Fruit fly (Drosophila melanogaster) whole organism, embryonic: ENCODE measurements around the gene CG32983.

Experiments used
- ATbp ChIP-seq: fragments of 200-800 bp; sonication (Bioruptor generic); optimal IDR thresholded peaks from 2 replicates; lab custom pipeline; 2017; ENCODE audit warnings: missing biosample characterization, mild to moderate bottlenecking, missing genetic modification characterization, missing genetic modification reagents
- CG1024 ChIP-seq: fragments of 200-800 bp; sonication (Bioruptor generic); IDR thresholded peaks from 2 replicates; pipeline ENCODE4 v1.3.6; 2022; ENCODE audit warnings: missing biosample characterization, missing genetic modification characterization
- CG11247 ChIP-seq: fragments of 200-800 bp; sonication (Bioruptor generic); IDR thresholded peaks from 2 replicates; pipeline ENCODE4 v1.3.6; 2022; ENCODE audit warnings: missing biosample characterization, missing genetic modification characterization
- CG11723 ChIP-seq: fragments of 200-800 bp; sonication (Bioruptor generic); optimal IDR thresholded peaks from 2 replicates; lab custom pipeline; 2017; ENCODE audit warnings: missing biosample characterization, mild to moderate bottlenecking, missing genetic modification characterization
- CG12942 ChIP-seq: fragments of 200-800 bp; sonication (Bioruptor generic); optimal IDR thresholded peaks from 3 replicates; lab custom pipeline; 2016; ENCODE audit warnings: missing biosample characterization, missing genetic modification characterization
- CG14014 ChIP-seq: fragments of 200-800 bp; sonication (Bioruptor generic); IDR thresholded peaks from 2 replicates; pipeline ENCODE4 v1.3.6; 2022; ENCODE audit warnings: missing biosample characterization, missing genetic modification characterization
- CG14441 ChIP-seq: fragments of 200-800 bp; sonication (Bioruptor generic); IDR thresholded peaks from 2 replicates; pipeline ENCODE4 v1.3.6; 2022; ENCODE audit warnings: missing biosample characterization, missing genetic modification characterization
- CG15269 ChIP-seq: fragments of 200-800 bp; sonication (Bioruptor generic); optimal IDR thresholded peaks from 2 replicates; lab custom pipeline; 2018; ENCODE audit warnings: missing biosample characterization, mild to moderate bottlenecking, missing genetic modification characterization, moderate library complexity
- CG16779 ChIP-seq: fragments of 200-800 bp; sonication (Bioruptor generic); IDR thresholded peaks from 2 replicates; pipeline ENCODE4 v1.3.6; 2022; ENCODE audit warnings: missing biosample characterization, missing genetic modification characterization
- CG16815 ChIP-seq: fragments of 200-800 bp; sonication (Bioruptor generic); optimal IDR thresholded peaks from 3 replicates; lab custom pipeline; 2017; ENCODE audit warnings: missing biosample characterization, mild to moderate bottlenecking, missing genetic modification characterization
- CG17361 ChIP-seq: fragments of 200-800 bp; sonication (Bioruptor generic); IDR thresholded peaks from 3 replicates; pipeline ENCODE4 v1.3.6; 2022; ENCODE audit warnings: missing biosample characterization, missing genetic modification characterization
- CG18262 ChIP-seq: fragments of 200-800 bp; optimal IDR thresholded peaks from 3 replicates; lab custom pipeline; 2019; ENCODE audit warnings: missing biosample characterization, mild to moderate bottlenecking, missing genetic modification characterization, moderate library complexity
- CG1832 ChIP-seq: fragments of 200-800 bp; sonication (Bioruptor generic); optimal IDR thresholded peaks from 2 replicates; lab custom pipeline; 2017; ENCODE audit warnings: missing biosample characterization, mild to moderate bottlenecking, missing genetic modification characterization, inconsistent platforms
- CG2889 ChIP-seq: fragments of 200-800 bp; sonication (Bioruptor generic); IDR thresholded peaks from 3 replicates; pipeline ENCODE4 v1.3.6; 2022; ENCODE audit warnings: missing biosample characterization, missing genetic modification characterization
- CG30020 ChIP-seq: fragments of 200-800 bp; optimal IDR thresholded peaks from 2 replicates; lab custom pipeline; 2019; ENCODE audit warnings: missing biosample characterization, mild to moderate bottlenecking, missing genetic modification characterization, moderate library complexity
- CG30431 ChIP-seq: fragments of 200-800 bp; sonication (Bioruptor generic); optimal IDR thresholded peaks from 2 replicates; lab custom pipeline; 2017; ENCODE audit warnings: missing biosample characterization, missing genetic modification characterization
- CG3065 ChIP-seq: fragments of 200-800 bp; sonication (Bioruptor generic); optimal IDR thresholded peaks from 2 replicates; lab custom pipeline; 2016; ENCODE audit warnings: missing biosample characterization, missing genetic modification characterization
- CG3995 ChIP-seq: fragments of 200-800 bp; sonication (Bioruptor generic); optimal IDR thresholded peaks from 3 replicates; lab custom pipeline; 2016; ENCODE audit warnings: missing biosample characterization, missing genetic modification characterization
- CG4820 ChIP-seq: fragments of 200-800 bp; sonication (Bioruptor generic); optimal IDR thresholded peaks from 3 replicates; lab custom pipeline; 2016; ENCODE audit warnings: missing biosample characterization, missing genetic modification characterization
- CG6683 ChIP-seq: fragments of 200-800 bp; sonication (Bioruptor generic); optimal IDR thresholded peaks from 2 replicates; lab custom pipeline; 2017; ENCODE audit warnings: missing biosample characterization, mild to moderate bottlenecking, missing genetic modification characterization, missing genetic modification reagents
- CG6689 ChIP-seq: fragments of 200-800 bp; sonication (Bioruptor generic); IDR thresholded peaks from 2 replicates; pipeline ENCODE4 v1.3.6; 2022; ENCODE audit warnings: missing biosample characterization, missing genetic modification characterization
- CG7357 ChIP-seq: fragments of 200-800 bp; sonication (Bioruptor generic); IDR thresholded peaks from 3 replicates; pipeline ENCODE4 v1.3.6; 2022; ENCODE audit warnings: missing biosample characterization, missing genetic modification characterization
- CG7963 ChIP-seq: fragments of 200-800 bp; sonication (Bioruptor generic); IDR thresholded peaks from 3 replicates; pipeline ENCODE4 v1.3.6; 2022; ENCODE audit warnings: missing biosample characterization, missing genetic modification characterization; ENCODE audit not compliant: partially characterized antibody
- CG8478 ChIP-seq: fragments of >200 bp; optimal IDR thresholded peaks from 2 replicates; lab custom pipeline; 2018
- CG9215 ChIP-seq: fragments of 200-800 bp; sonication (Bioruptor generic); IDR thresholded peaks from 2 replicates; pipeline ENCODE4 v1.3.6; 2022; ENCODE audit warnings: missing biosample characterization, missing genetic modification characterization
- Doc2 ChIP-seq: fragments of 200-800 bp; sonication (Bioruptor generic); IDR thresholded peaks from 2 replicates; pipeline ENCODE4 v1.3.6; 2022; ENCODE audit warnings: missing biosample characterization, missing genetic modification characterization
- HmgD ChIP-seq: fragments of 200-800 bp; sonication (Bioruptor generic); optimal IDR thresholded peaks from 3 replicates; lab custom pipeline; 2016; ENCODE audit warnings: missing biosample characterization, missing genetic modification characterization
- Nf-YC ChIP-seq: fragments of 200-800 bp; optimal IDR thresholded peaks from 3 replicates; lab custom pipeline; 2019; ENCODE audit warnings: missing biosample characterization, mild to moderate bottlenecking, missing genetic modification characterization, moderate library complexity
- Oaz ChIP-seq: fragments of 200-800 bp; sonication (Bioruptor generic); IDR thresholded peaks from 2 replicates; pipeline ENCODE4 v1.3.6; 2022; ENCODE audit warnings: missing biosample characterization, missing genetic modification characterization
- Ravus ChIP-seq: fragments of 200-800 bp; sonication (Bioruptor generic); IDR thresholded peaks from 2 replicates; pipeline ENCODE4 v1.3.6; 2022; ENCODE audit warnings: missing biosample characterization, missing genetic modification characterization
- Side ChIP-seq: fragments of 200-800 bp; sonication (Bioruptor generic); optimal IDR thresholded peaks from 2 replicates; lab custom pipeline; 2016; ENCODE audit warnings: missing biosample characterization, missing genetic modification characterization
- Xbp1 ChIP-seq: fragments of 200-800 bp; sonication (Bioruptor generic); optimal IDR thresholded peaks from 3 replicates; lab custom pipeline; 2016; ENCODE audit warnings: missing biosample characterization, mild to moderate bottlenecking, missing genetic modification characterization
- ara ChIP-seq: fragments of 200-800 bp; sonication (Bioruptor generic); IDR thresholded peaks from 2 replicates; pipeline ENCODE4 v1.3.6; 2022; ENCODE audit warnings: missing biosample characterization, missing genetic modification characterization
- bsh ChIP-seq, 2 experiments: fragments of 200-800 bp; sonication (Bioruptor generic); optimal IDR thresholded peaks; 2 replicates each; lab custom pipeline; 2017 to 2018; ENCODE audit warnings: mild to moderate bottlenecking in 2 of 2, missing biosample characterization in 2 of 2, missing genetic modification characterization in 2 of 2, moderate library complexity in 1 of 2
- cwo ChIP-seq: fragments of 200-800 bp; sonication (Bioruptor generic); optimal IDR thresholded peaks from 3 replicates; lab custom pipeline; 2017; ENCODE audit warnings: missing biosample characterization, missing genetic modification characterization, mild to moderate bottlenecking, moderate library complexity, missing genetic modification reagents
- dan ChIP-seq: fragments of 200-800 bp; sonication (Bioruptor generic); IDR thresholded peaks from 2 replicates; pipeline ENCODE4 v1.3.6; 2022; ENCODE audit warnings: missing biosample characterization, missing genetic modification characterization
- dimm ChIP-seq: fragments of 200-800 bp; sonication (Bioruptor generic); IDR thresholded peaks from 2 replicates; pipeline ENCODE4 v1.3.6; 2022; ENCODE audit warnings: missing biosample characterization, missing genetic modification characterization
- dmrt11E ChIP-seq: fragments of 200-800 bp; sonication (Bioruptor generic); optimal IDR thresholded peaks from 3 replicates; lab custom pipeline; 2018; ENCODE audit warnings: missing biosample characterization, mild to moderate bottlenecking, missing genetic modification characterization, moderate library complexity
- dpn ChIP-seq, 2 experiments: fragments of 200-800 bp; sonication (Bioruptor generic); optimal IDR thresholded peaks; 3 replicates each; lab custom pipeline; 2016; ENCODE audit warnings: missing biosample characterization in 2 of 2, missing genetic modification characterization in 2 of 2
- hkb ChIP-seq, 2 experiments: fragments of 200-800 bp in 1 of 2; fragments of >200 bp in 1 of 2; sonication (Bioruptor generic) in 1 of 2; IDR thresholded peaks in 1 of 2; optimal IDR thresholded peaks in 1 of 2; 2 replicates each; pipeline versions ENCODE4 v1.3.6 to Lab custom; 2017 to 2022; ENCODE audit warnings: missing biosample characterization in 1 of 2, missing genetic modification characterization in 1 of 2
- ind ChIP-seq: fragments of 200-800 bp; sonication (Bioruptor generic); optimal IDR thresholded peaks from 3 replicates; lab custom pipeline; 2016; ENCODE audit warnings: missing biosample characterization, missing genetic modification characterization
- jigr1 ChIP-seq: fragments of 200-800 bp; sonication (Bioruptor generic); IDR thresholded peaks from 3 replicates; pipeline ENCODE4 v1.3.6; 2022; ENCODE audit warnings: missing biosample characterization, missing genetic modification characterization
- jing ChIP-seq: fragments of 200-800 bp; sonication (Bioruptor generic); optimal IDR thresholded peaks from 2 replicates; lab custom pipeline; 2018; ENCODE audit warnings: missing biosample characterization, mild to moderate bottlenecking, missing genetic modification characterization
- luna ChIP-seq: fragments of 200-800 bp; sonication (Bioruptor generic); optimal IDR thresholded peaks from 2 replicates; lab custom pipeline; 2016; ENCODE audit warnings: missing biosample characterization, missing genetic modification characterization
- slbo ChIP-seq: fragments of 200-800 bp; sonication (Bioruptor generic); IDR thresholded peaks from 2 replicates; pipeline ENCODE4 v1.3.6; 2022; ENCODE audit warnings: missing biosample characterization, missing genetic modification characterization
- sna ChIP-seq: fragments of 200-800 bp; sonication (Bioruptor generic); IDR thresholded peaks from 2 replicates; pipeline ENCODE4 v1.3.6; 2022; ENCODE audit warnings: missing biosample characterization, missing genetic modification characterization; ENCODE audit not compliant: partially characterized antibody
- sqz ChIP-seq: fragments of 200-800 bp; sonication (Bioruptor generic); optimal IDR thresholded peaks from 3 replicates; lab custom pipeline; 2018; ENCODE audit warnings: missing biosample characterization, mild to moderate bottlenecking, missing genetic modification characterization
- tap ChIP-seq: fragments of 200-800 bp; optimal IDR thresholded peaks from 3 replicates; lab custom pipeline; 2019; ENCODE audit warnings: missing biosample characterization, mild to moderate bottlenecking, missing genetic modification characterization, moderate library complexity
- tx ChIP-seq: fragments of 200-800 bp; sonication (Bioruptor generic); optimal IDR thresholded peaks from 2 replicates; lab custom pipeline; 2016; ENCODE audit warnings: missing biosample characterization, missing genetic modification characterization
- usp ChIP-seq: fragments of >200 bp; optimal IDR thresholded peaks from 2 replicates; lab custom pipeline; 2017; ENCODE audit warnings: missing biosample characterization, missing genetic modification characterization

CG32983 gene

DNA sequence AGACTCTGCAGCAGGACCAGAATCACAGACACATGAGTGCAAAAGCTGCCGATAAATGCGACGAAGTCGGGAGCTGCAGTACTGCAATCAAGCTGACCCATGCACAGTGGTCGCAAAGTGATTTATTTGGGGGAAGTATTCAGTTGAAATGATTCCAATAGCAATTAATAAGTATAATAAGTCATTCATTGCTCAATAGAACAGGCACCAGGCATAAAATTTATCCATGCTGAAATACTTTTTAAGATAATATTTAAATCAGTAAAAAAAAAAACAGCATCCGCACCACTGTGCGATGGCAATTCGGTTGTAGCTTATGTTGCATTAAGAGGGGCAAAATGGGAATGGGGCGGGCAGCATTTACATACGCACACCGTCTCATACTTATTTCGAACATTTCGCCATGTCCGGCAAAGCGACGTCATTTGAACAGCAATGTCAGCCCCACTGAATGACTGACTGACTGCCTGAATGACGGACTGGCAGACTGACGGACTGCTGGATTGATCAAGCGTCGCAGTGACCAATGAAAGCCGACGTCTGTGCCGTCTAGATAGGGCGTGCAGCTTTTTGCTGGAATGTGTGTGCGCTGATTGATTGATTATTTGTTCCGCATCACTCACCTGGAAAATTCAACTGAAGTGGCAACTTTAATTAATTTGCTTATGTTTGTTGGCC lies 30.7 kb upstream of the CG32983 start (continued):
- TF ChIP-seq Nf-YC (peak; percentile 45), CG8478 (lab: Kevin White, UChicago) (no peak), CG12942 (GFP tag; lab: Kevin White, UChicago) (no peak), CG1024 (GFP tag; lab: Robert Waterston, UW) (peak; percentile 51), Xbp1 (GFP tag; lab: Kevin White, UChicago) (no peak), CG7357 (GFP tag; lab: Robert Waterston, UW) (peak; percentile 51; the same call in 1 of the 3 replicates), tx (no peak), CG2889 (0 out of 3 replicates have a peak, but pooled peaks have one; percentile 26), dmrt11E (tag; lab: Kevin White, UChicago) (peak; percentile 46), ATbp (GFP tag; lab: Kevin White, UChicago) (peak; percentile 65), usp (GFP tag; lab: Kevin White, UChicago) (no peak), CG15269 (tag; lab: Kevin White, UChicago) (peak; percentile 37), cwo (no peak), CG6689 (GFP tag; lab: Robert Waterston, UW) (peak; percentile 66), dan (GFP tag; lab: Robert Waterston, UW) (no peak), slbo (GFP tag; lab: Robert Waterston, UW) (peak; percentile 35; the same call in 1 of the 2 replicates), CG16779 (GFP tag; lab: Robert Waterston, UW) (no peak), ara (peak; percentile 77), jing (GFP tag; lab: Kevin White, UChicago) (no peak), CG30431 (GFP tag; lab: Kevin White, UChicago) (peak; percentile 57), CG14014 (GFP tag; lab: Robert Waterston, UW) (peak; percentile 18; the same call in 1 of the 2 replicates), bsh (GFP tag; optimal IDR thresholded peaks at IDR 0.05; lab: Kevin White, UChicago) (peak in 1 of 2 experiments; percentile 73), jigr1 (GFP tag; lab: Robert Waterston, UW) (peak; percentile 36; the same call in 1 of the 3 replicates), ind (GFP tag; lab: Kevin White, UChicago) (no peak), tap (peak; percentile 12), Oaz (peak; percentile 63), CG3065 (GFP tag; lab: Kevin White, UChicago) (no peak), CG7963 (GFP tag; lab: Robert Waterston, UW) (0 out of 3 replicates have a peak, but pooled peaks have one; percentile 53), CG16815 (peak; percentile 9), CG6683 (no peak), HmgD (no peak), CG30020 (tag; lab: Kevin White, UChicago) (no peak), Side (GFP tag; lab: Kevin White, UChicago) (no peak), CG9215 (GFP tag; lab: Robert Waterston, UW) (no peak), dimm (GFP tag; lab: Robert Waterston, UW) (peak; percentile 48), CG14441 (GFP tag; lab: Robert Waterston, UW) (0 out of 2 replicates have a peak, but pooled peaks have one; percentile 10), CG11723 (peak; percentile 37), Ravus (GFP tag; lab: Robert Waterston, UW) (no peak), Doc2 (GFP tag; lab: Robert Waterston, UW) (no peak), CG11247 (GFP tag; lab: Robert Waterston, UW) (peak; percentile 64), dpn (GFP tag; optimal IDR thresholded peaks at IDR 0.05; lab: Kevin White, UChicago) (peak; percentile 1 to 49), CG17361 (GFP tag; lab: Robert Waterston, UW) (peak; percentile 31; the same call in 2 of the 3 replicates), CG4820 (GFP tag; lab: Kevin White, UChicago) (peak; percentile 87), hkb (optimal IDR thresholded peaks at IDR 0.05; lab: Kevin White, UChicago) (no peak), hkb (GFP tag; IDR thresholded peaks at IDR 0.05; lab: Robert Waterston, UW) (peak; percentile 53), CG3995 (GFP tag; lab: Kevin White, UChicago) (no peak), sna (GFP tag; lab: Robert Waterston, UW) (no peak), luna (GFP tag; lab: Kevin White, UChicago) (no peak), CG18262 (tag; lab: Kevin White, UChicago) (peak; percentile 50), sqz (GFP tag; lab: Kevin White, UChicago) (no peak), CG1832 (GFP tag; lab: Kevin White, UChicago) (no peak)
